Fruit fly (Drosophila melanogaster) whole organism, wandering third instar larva: ENCODE measurements around the gene Rbp1-like.
A peak's percentile ranks its signal among the peaks of the same experiment; 100 is the strongest.

Source experiments
- Abd-B ChIP-seq: fragments of >200 bp; optimal IDR thresholded peaks from 2 replicates; lab custom pipeline; 2017; ENCODE audit warnings: missing biosample characterization, missing genetic modification characterization
- CG32264 ChIP-seq: fragments of 200-800 bp; sonication (Bioruptor generic); optimal IDR thresholded peaks from 2 replicates; lab custom pipeline; 2016; ENCODE audit warnings: missing biosample characterization, missing genetic modification characterization
- CG9705 ChIP-seq: fragments of 200-800 bp; sonication (Bioruptor generic); optimal IDR thresholded peaks from 2 replicates; lab custom pipeline; 2018; ENCODE audit warnings: missing biosample characterization, mild to moderate bottlenecking, missing genetic modification characterization
- CrebA ChIP-seq: fragments of 200-800 bp; sonication (Bioruptor generic); optimal IDR thresholded peaks from 2 replicates; lab custom pipeline; 2016; ENCODE audit warnings: missing biosample characterization, mild to moderate bottlenecking, missing genetic modification characterization, borderline replicate concordance
- Dfd ChIP-seq: fragments of >200 bp; optimal IDR thresholded peaks from 2 replicates; lab custom pipeline; 2017; ENCODE audit warnings: missing biosample characterization, missing genetic modification characterization
- Dif ChIP-seq: fragments of 200-275, 200-300 bp; sonication (Bioruptor generic); optimal IDR thresholded peaks from 2 replicates; lab custom pipeline; 2018; ENCODE audit warnings: missing biosample characterization, missing genetic modification characterization; ENCODE audit not compliant: partially characterized antibody
- GATAd ChIP-seq: sonication (Bioruptor generic); optimal IDR thresholded peaks from 2 replicates; lab custom pipeline; 2016; ENCODE audit warnings: missing biosample characterization, missing genetic modification characterization
- HLH106 ChIP-seq: fragments of 200-800 bp; optimal IDR thresholded peaks from 3 replicates; lab custom pipeline; 2019; ENCODE audit warnings: missing biosample characterization, mild to moderate bottlenecking, missing genetic modification characterization, moderate library complexity
- Hnf4 ChIP-seq: fragments of 200-800 bp; sonication (Bioruptor generic); optimal IDR thresholded peaks from 2 replicates; lab custom pipeline; 2016; ENCODE audit warnings: missing biosample characterization, mild to moderate bottlenecking, missing genetic modification characterization
- Hr78 ChIP-seq: fragments of >200 bp; optimal IDR thresholded peaks from 2 replicates; lab custom pipeline; 2017; ENCODE audit warnings: missing biosample characterization, missing genetic modification characterization
- Hr83 ChIP-seq: fragments of 200-300 bp; sonication (Bioruptor generic); optimal IDR thresholded peaks from 2 replicates; lab custom pipeline; 2016; ENCODE audit warnings: missing biosample characterization, mild to moderate bottlenecking, missing genetic modification characterization, moderate library complexity; ENCODE audit not compliant: poor library complexity, severe bottlenecking
- Jra ChIP-seq: sonication (Bioruptor generic); optimal IDR thresholded peaks from 2 replicates; lab custom pipeline; 2016; ENCODE audit warnings: missing biosample characterization, missing genetic modification characterization
- Mio ChIP-seq: sonication (Bioruptor generic); optimal IDR thresholded peaks from 2 replicates; lab custom pipeline; 2016; ENCODE audit warnings: missing biosample characterization, missing genetic modification characterization
- Myc ChIP-seq: fragments of >200 bp; optimal IDR thresholded peaks from 2 replicates; lab custom pipeline; 2017
- N ChIP-seq: fragments of >200 bp; optimal IDR thresholded peaks from 2 replicates; lab custom pipeline; 2018; ENCODE audit warnings: missing biosample characterization, missing external identifiers, missing genetic modification characterization
- OdsH ChIP-seq: fragments of 200-800 bp; sonication (Bioruptor generic); optimal IDR thresholded peaks from 2 replicates; lab custom pipeline; 2016; ENCODE audit warnings: missing biosample characterization, mild to moderate bottlenecking, missing genetic modification characterization
- Rel ChIP-seq, 2 experiments: fragments of 200-800 bp; sonication (Bioruptor generic) in 1 of 2; optimal IDR thresholded peaks; 2 replicates in 1 of 2; 3 replicates in 1 of 2; lab custom pipeline; 2016 to 2019; ENCODE audit warnings: mild to moderate bottlenecking in 2 of 2, missing biosample characterization in 2 of 2, missing genetic modification characterization in 2 of 2, moderate library complexity in 1 of 2
- Sp1 ChIP-seq: fragments of 200-800 bp; sonication (Bioruptor generic); optimal IDR thresholded peaks from 3 replicates; lab custom pipeline; 2019; ENCODE audit warnings: missing biosample characterization, mild to moderate bottlenecking, missing genetic modification characterization, moderate library complexity
- Vsx2 ChIP-seq: fragments of 200-300, 225-300 bp; sonication (Bioruptor generic); optimal IDR thresholded peaks from 2 replicates; lab custom pipeline; 2018; ENCODE audit warnings: missing biosample characterization, missing genetic modification characterization; ENCODE audit not compliant: partially characterized antibody
- br ChIP-seq: fragments of 200-800 bp; sonication (Bioruptor generic); optimal IDR thresholded peaks from 2 replicates; lab custom pipeline; 2016; ENCODE audit warnings: missing biosample characterization, missing genetic modification characterization
- brk ChIP-seq: fragments of 200-800 bp; sonication (Bioruptor generic); optimal IDR thresholded peaks from 2 replicates; lab custom pipeline; 2016; ENCODE audit warnings: missing biosample characterization, mild to moderate bottlenecking, missing genetic modification characterization
- dl ChIP-seq, 2 experiments: fragments of 175-275, 200-275 bp in 1 of 2; fragments of 200-275 bp in 1 of 2; sonication (Bioruptor generic); optimal IDR thresholded peaks; lab custom pipeline; 2018; ENCODE audit warnings: mild to moderate bottlenecking in 2 of 2, missing biosample characterization in 2 of 2, missing genetic modification characterization in 2 of 2, moderate library complexity in 2 of 2; ENCODE audit not compliant: partially characterized antibody in 2 of 2, insufficient read depth in 1 of 2
- dmrt93B ChIP-seq: fragments of 200-800 bp; sonication (Bioruptor generic); optimal IDR thresholded peaks from 2 replicates; lab custom pipeline; 2018; ENCODE audit warnings: missing biosample characterization, mild to moderate bottlenecking, missing genetic modification characterization
- dsf ChIP-seq: sonication (Bioruptor generic); optimal IDR thresholded peaks from 2 replicates; lab custom pipeline; 2016; ENCODE audit warnings: missing biosample characterization, missing genetic modification characterization, borderline replicate concordance
- ey ChIP-seq: fragments of 200-800 bp; sonication (Bioruptor generic); optimal IDR thresholded peaks from 2 replicates; lab custom pipeline; 2016; ENCODE audit warnings: missing biosample characterization, missing genetic modification characterization
- foxo ChIP-seq, 2 experiments: fragments of 200-800 bp; sonication (Bioruptor generic); optimal IDR thresholded peaks; 2 replicates in 1 of 2; 3 replicates in 1 of 2; lab custom pipeline; 2016 to 2017; ENCODE audit warnings: missing biosample characterization in 2 of 2, missing genetic modification characterization in 2 of 2
- fru ChIP-seq: fragments of 200-800 bp; sonication (Bioruptor generic); optimal IDR thresholded peaks from 3 replicates; lab custom pipeline; 2016; ENCODE audit warnings: missing biosample characterization, mild to moderate bottlenecking, missing genetic modification characterization
- h ChIP-seq: fragments of 200-800 bp; sonication (Bioruptor generic); optimal IDR thresholded peaks from 3 replicates; lab custom pipeline; 2016; ENCODE audit warnings: missing biosample characterization, mild to moderate bottlenecking, missing genetic modification characterization
- jim ChIP-seq: fragments of 175-275, 200-325 bp; sonication (Bioruptor generic); optimal IDR thresholded peaks from 2 replicates; lab custom pipeline; 2016; ENCODE audit warnings: missing biosample characterization, mild to moderate bottlenecking, missing genetic modification characterization
- lola ChIP-seq: fragments of >200 bp; optimal IDR thresholded peaks from 2 replicates; lab custom pipeline; 2017; ENCODE audit warnings: missing biosample characterization, missing genetic modification characterization
- pan ChIP-seq: fragments of >200 bp; optimal IDR thresholded peaks from 2 replicates; lab custom pipeline; 2017
- psq ChIP-seq: fragments of 200-800 bp; sonication (Bioruptor generic); optimal IDR thresholded peaks from 3 replicates; lab custom pipeline; 2017; ENCODE audit warnings: missing biosample characterization, mild to moderate bottlenecking, missing genetic modification characterization, moderate library complexity
- rgr ChIP-seq: fragments of 200-800 bp; sonication (Bioruptor generic); optimal IDR thresholded peaks from 3 replicates; lab custom pipeline; 2016; ENCODE audit warnings: missing biosample characterization, mild to moderate bottlenecking, missing genetic modification characterization
- sage ChIP-seq: fragments of 200-800 bp; sonication (Bioruptor generic); optimal IDR thresholded peaks from 2 replicates; lab custom pipeline; 2016; ENCODE audit warnings: missing biosample characterization, mild to moderate bottlenecking, missing genetic modification characterization
- sv ChIP-seq: fragments of 200-800 bp; sonication (Bioruptor generic); optimal IDR thresholded peaks from 3 replicates; lab custom pipeline; 2016; ENCODE audit warnings: missing biosample characterization, missing genetic modification characterization
- tai ChIP-seq: sonication (Bioruptor generic); optimal IDR thresholded peaks from 2 replicates; lab custom pipeline; 2016; ENCODE audit warnings: missing biosample characterization, missing genetic modification characterization
- usp ChIP-seq: fragments of >200 bp; optimal IDR thresholded peaks from 2 replicates; lab custom pipeline; 2017; ENCODE audit warnings: missing biosample characterization, missing genetic modification characterization
- woc ChIP-seq: sonication (Bioruptor generic); optimal IDR thresholded peaks from 2 replicates; lab custom pipeline; 2016; ENCODE audit warnings: missing biosample characterization, mild to moderate bottlenecking, missing genetic modification characterization

Rbp1-like gene

dm6 chrX:13337454-13337853, 47.2 kb downstream of the Rbp1-like start, which contains the start of gene RpS15Aa:
Gene RpS15Aa (minus strand): TSS chrX:13337705.
- TF ChIP-seq OdsH (GFP tag; lab: Kevin White, UChicago): peak; percentile 24
- peak; percentile 47 for TF ChIP-seq h
- TF ChIP-seq jim (GFP tag; lab: Kevin White, UChicago): no peak
- TF ChIP-seq Jra (GFP tag; lab: Kevin White, UChicago): peak; percentile 6
- no peak for TF ChIP-seq tai (GFP tag; lab: Kevin White, UChicago)
- TF ChIP-seq N: no peak
- TF ChIP-seq brk (GFP tag; lab: Kevin White, UChicago): no peak
- TF ChIP-seq usp (GFP tag; lab: Kevin White, UChicago): no peak
- no peak for TF ChIP-seq Dfd (GFP tag; lab: Kevin White, UChicago)
- TF ChIP-seq Vsx2 (GFP tag; lab: Kevin White, UChicago): no peak
- no peak for TF ChIP-seq dl (GFP tag; optimal IDR thresholded peaks at IDR 0.05; lab: Kevin White, UChicago; ENCODE audit: insufficient read depth in 1 of 2, partially characterized antibody in 2 of 2)
- no peak for TF ChIP-seq Abd-B (GFP tag; lab: Kevin White, UChicago)
- TF ChIP-seq CrebA (GFP tag; lab: Kevin White, UChicago): no peak
- TF ChIP-seq lola (GFP tag; lab: Kevin White, UChicago): no peak
- TF ChIP-seq Hr83 (GFP tag; lab: Kevin White, UChicago): peak; percentile 89
- TF ChIP-seq woc (GFP tag; lab: Kevin White, UChicago): no peak
- TF ChIP-seq fru (GFP tag; lab: Kevin White, UChicago): peak; percentile 47
- no peak for TF ChIP-seq pan (lab: Kevin White, UChicago)
- TF ChIP-seq dsf (GFP tag; lab: Kevin White, UChicago): no peak
- peak; percentile 78 for TF ChIP-seq Sp1 (GFP tag; lab: Kevin White, UChicago)
- TF ChIP-seq sv (GFP tag; lab: Kevin White, UChicago): peak; percentile 65
- no peak for TF ChIP-seq GATAd (GFP tag; lab: Kevin White, UChicago)
- peak; percentile 85 for TF ChIP-seq CG9705
- TF ChIP-seq Myc: no peak
- TF ChIP-seq foxo (GFP tag; optimal IDR thresholded peaks at IDR 0.05; lab: Kevin White, UChicago): peak in 1 of 2 experiments; percentile 65
- peak; percentile 54 for TF ChIP-seq br (GFP tag; lab: Kevin White, UChicago)
- TF ChIP-seq psq (GFP tag; lab: Kevin White, UChicago): no peak
- no peak for TF ChIP-seq CG32264 (GFP tag; lab: Kevin White, UChicago)
- TF ChIP-seq sage (GFP tag; lab: Kevin White, UChicago): no peak
- TF ChIP-seq HLH106: peak; percentile 70
- peak; percentile 25 for TF ChIP-seq Mio (GFP tag; lab: Kevin White, UChicago)
- TF ChIP-seq ey (GFP tag; lab: Kevin White, UChicago): no peak
- no peak for TF ChIP-seq Dif (GFP tag; lab: Kevin White, UChicago)
- peak; percentile 87 for TF ChIP-seq dmrt93B
- no peak for TF ChIP-seq Rel (GFP tag; optimal IDR thresholded peaks at IDR 0.05; lab: Kevin White, UChicago)
- peak; percentile 57 for TF ChIP-seq Rel (tag; optimal IDR thresholded peaks at IDR 0.05; lab: Kevin White, UChicago)
- peak; percentile 73 for TF ChIP-seq rgr (GFP tag; lab: Kevin White, UChicago)
- no peak for TF ChIP-seq Hr78 (GFP tag; lab: Kevin White, UChicago)
- TF ChIP-seq Hnf4 (GFP tag; lab: Kevin White, UChicago): peak; percentile 37

dm6 chrX:13334434-13335146, 50.1 kb downstream of the Rbp1-like start:
- TF ChIP-seq GATAd (GFP tag; lab: Kevin White, UChicago): peak; percentile 70
- TF ChIP-seq ey (GFP tag; lab: Kevin White, UChicago): peak; percentile 55
- TF ChIP-seq Hnf4 (GFP tag; lab: Kevin White, UChicago): peak; percentile 79
- TF ChIP-seq Rel (GFP tag; optimal IDR thresholded peaks at IDR 0.05; lab: Kevin White, UChicago): no peak
- peak; percentile 32 for TF ChIP-seq Rel (tag; optimal IDR thresholded peaks at IDR 0.05; lab: Kevin White, UChicago)
- TF ChIP-seq Hr78 (GFP tag; lab: Kevin White, UChicago): no peak
- TF ChIP-seq woc (GFP tag; lab: Kevin White, UChicago): peak; percentile 23
- TF ChIP-seq Dif (GFP tag; lab: Kevin White, UChicago): no peak
- TF ChIP-seq HLH106: peak; percentile 34
- peak; percentile 63 for TF ChIP-seq tai (GFP tag; lab: Kevin White, UChicago)
- TF ChIP-seq Myc: peak; percentile 58
- no peak for TF ChIP-seq pan (lab: Kevin White, UChicago)
- TF ChIP-seq h: peak; percentile 60
- TF ChIP-seq Mio (GFP tag; lab: Kevin White, UChicago): no peak
- peak; percentile 68 for TF ChIP-seq Hr83 (GFP tag; lab: Kevin White, UChicago)
- peak; percentile 52 for TF ChIP-seq brk (GFP tag; lab: Kevin White, UChicago)
- peak in 1 of 2 experiments; percentile 75 for TF ChIP-seq foxo (GFP tag; optimal IDR thresholded peaks at IDR 0.05; lab: Kevin White, UChicago)
- TF ChIP-seq Dfd (GFP tag; lab: Kevin White, UChicago): no peak
- peak; percentile 47 for TF ChIP-seq br (GFP tag; lab: Kevin White, UChicago)
- peak; percentile 39 for TF ChIP-seq OdsH (GFP tag; lab: Kevin White, UChicago)
- TF ChIP-seq Sp1 (GFP tag; lab: Kevin White, UChicago): peak; percentile 30
- TF ChIP-seq rgr (GFP tag; lab: Kevin White, UChicago): peak; percentile 78
- TF ChIP-seq Jra (GFP tag; lab: Kevin White, UChicago): peak; percentile 36
- TF ChIP-seq fru (GFP tag; lab: Kevin White, UChicago): peak; percentile 64
